Worm (Caenorhabditis elegans): Measurements from ENCODE around the gene T13C5.7.

Gene T13C5.7

DNA sequence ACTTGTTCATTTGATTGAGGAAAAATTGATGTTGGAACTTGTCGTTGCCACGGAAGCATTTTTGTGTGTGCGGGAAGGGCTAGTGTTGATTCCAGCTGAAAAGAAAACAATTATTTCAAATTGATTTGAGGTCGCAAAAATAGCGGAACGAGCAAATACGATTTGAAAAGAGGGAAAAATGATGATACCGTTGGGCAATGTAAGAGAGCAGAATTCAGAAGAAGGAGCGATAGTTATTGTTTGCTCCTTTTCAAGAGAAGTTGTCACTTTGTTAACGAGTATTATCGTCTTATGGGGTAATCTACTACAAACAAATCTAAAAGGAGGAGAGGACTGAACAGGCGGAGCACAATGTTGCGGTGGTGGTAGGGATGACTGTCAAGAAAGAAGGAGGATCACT lies 20.0 kb upstream of the T13C5.7 start, which contains the start of gene odd-2:
TSS of gene odd-2 (minus strand) at position 101 of the 400 bp plus-strand sequence.
- no peak for TF ChIP-seq ets-4 (tag; optimal IDR thresholded peaks at IDR 0.05)
- no peak for TF ChIP-seq nhr-232 (tag; optimal IDR thresholded peaks at IDR 0.05)
- no peak for TF ChIP-seq unc-55 (GFP tag; optimal IDR thresholded peaks at IDR 0.05)
- no peak for TF ChIP-seq ceh-14 (tag; optimal IDR thresholded peaks at IDR 0.05)
- TF ChIP-seq fkh-10 (GFP tag; optimal IDR thresholded peaks at IDR 0.05), result no peak
- no peak for TF ChIP-seq fax-1 (tag; optimal IDR thresholded peaks at IDR 0.05)
- TF ChIP-seq ceh-19 (GFP tag; optimal IDR thresholded peaks at IDR 0.05), result no peak
- TF ChIP-seq ceh-18 (tag; optimal IDR thresholded peaks at IDR 0.05), result no peak
- no peak for TF ChIP-seq pax-1 (tag; optimal IDR thresholded peaks at IDR 0.05)

DNA sequence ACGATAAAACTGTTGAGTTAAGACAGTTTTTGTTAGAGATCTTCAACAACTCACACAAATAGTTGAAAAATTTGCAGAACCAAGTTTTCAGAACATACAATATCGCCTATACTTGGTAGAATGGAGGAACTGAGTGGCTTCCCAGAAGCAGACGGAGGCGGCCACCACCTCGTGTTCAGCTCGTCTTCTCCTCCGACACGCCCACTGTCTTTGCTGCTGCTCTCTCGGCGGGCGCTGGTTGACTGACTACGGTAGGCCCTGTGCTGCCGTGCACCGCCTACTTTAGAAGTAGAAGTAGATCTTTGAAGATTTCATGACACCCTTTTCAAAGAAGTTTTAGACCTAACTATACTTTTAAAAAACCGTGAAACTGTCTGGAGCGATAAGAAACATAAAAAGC lies 18.4 kb upstream of the T13C5.7 start:
- TF ChIP-seq elt-4 (tag; optimal IDR thresholded peaks at IDR 0.05), result no peak
- no peak for TF ChIP-seq unc-86 (tag; optimal IDR thresholded peaks at IDR 0.05)
- no peak for TF ChIP-seq hlh-6 (tag; optimal IDR thresholded peaks at IDR 0.05)
- no peak for TF ChIP-seq sdc-2 (tag; optimal IDR thresholded peaks at IDR 0.05)
- no peak for TF ChIP-seq npax-4 (tag; optimal IDR thresholded peaks at IDR 0.05)
- TF ChIP-seq C08G9.2 (tag; optimal IDR thresholded peaks at IDR 0.05), result no peak
- no peak for TF ChIP-seq ceh-18 (tag; optimal IDR thresholded peaks at IDR 0.05)
- TF ChIP-seq ceh-30 (tag; optimal IDR thresholded peaks at IDR 0.05), result no peak
- TF ChIP-seq gmeb-2 (tag; optimal IDR thresholded peaks at IDR 0.05), result no peak
- TF ChIP-seq sox-4 (tag; optimal IDR thresholded peaks at IDR 0.05), result no peak
- no peak for TF ChIP-seq lin-11 (tag; optimal IDR thresholded peaks at IDR 0.05)
- TF ChIP-seq pros-1 (tag; optimal IDR thresholded peaks at IDR 0.05), result no peak
- no peak for TF ChIP-seq tbx-2 (tag; optimal IDR thresholded peaks at IDR 0.05)
- TF ChIP-seq hlh-30 (tag; optimal IDR thresholded peaks at IDR 0.05; ENCODE audit: insufficient read depth), result no peak
- no peak for TF ChIP-seq sox-2 (GFP tag; IDR thresholded peaks at IDR 0.05)
- TF ChIP-seq K09A11.1 (tag; optimal IDR thresholded peaks at IDR 0.05; ENCODE audit: insufficient read depth), result no peak
- TF ChIP-seq nhr-11 (tag; optimal IDR thresholded peaks at IDR 0.05), result no peak

DNA sequence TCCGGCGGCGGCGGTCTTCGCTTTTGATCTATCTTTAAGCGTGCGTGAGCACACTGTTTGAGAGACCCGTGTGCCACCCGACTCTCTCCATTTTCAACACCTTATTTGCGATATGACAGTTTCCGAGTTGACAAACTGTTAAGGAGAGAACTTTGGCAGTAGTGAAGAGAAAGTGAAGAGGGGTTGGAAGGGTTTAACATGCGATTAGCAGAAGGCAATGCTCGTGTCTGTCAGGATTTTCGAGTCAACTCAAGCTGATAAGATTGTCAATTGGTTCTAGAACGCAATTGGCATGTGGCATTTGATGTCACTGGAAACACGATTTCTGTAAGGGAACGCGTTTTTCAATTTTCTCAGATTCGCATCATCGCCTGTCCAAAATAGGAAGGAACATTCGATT lies 13.0 kb upstream of the T13C5.7 start:
- TF ChIP-seq C08G9.2 (tag; optimal IDR thresholded peaks at IDR 0.05), result no peak
- TF ChIP-seq ref-2 (tag; optimal IDR thresholded peaks at IDR 0.05), result no peak
- no peak for TF ChIP-seq che-1 (tag; optimal IDR thresholded peaks at IDR 0.05)
- no peak for TF ChIP-seq zip-5 (tag; optimal IDR thresholded peaks at IDR 0.05)
- TF ChIP-seq hlh-15 (tag; optimal IDR thresholded peaks at IDR 0.05), result no peak
- no peak for TF ChIP-seq hlh-8 (tag; optimal IDR thresholded peaks at IDR 0.05)
- TF ChIP-seq npax-4 (tag; optimal IDR thresholded peaks at IDR 0.05), result no peak
- TF ChIP-seq pax-1 (tag; optimal IDR thresholded peaks at IDR 0.05), result no peak
- TF ChIP-seq ceh-2 (tag; optimal IDR thresholded peaks at IDR 0.05), result no peak
- TF ChIP-seq ceh-22 (tag; optimal IDR thresholded peaks at IDR 0.05), result no peak
- TF ChIP-seq ceh-18 (tag; optimal IDR thresholded peaks at IDR 0.05), result no peak
- no peak for TF ChIP-seq fkh-10 (GFP tag; optimal IDR thresholded peaks at IDR 0.05)
- no peak for TF ChIP-seq ceh-9 (tag; optimal IDR thresholded peaks at IDR 0.05)
- no peak for TF ChIP-seq ceh-24 (tag; optimal IDR thresholded peaks at IDR 0.05)
- no peak for TF ChIP-seq pha-2 (tag; optimal IDR thresholded peaks at IDR 0.05)
- TF ChIP-seq ceh-34 (tag; optimal IDR thresholded peaks at IDR 0.05), result no peak
- TF ChIP-seq F13H6.1 (tag; optimal IDR thresholded peaks at IDR 0.05), result no peak
- TF ChIP-seq ama-1 (optimal IDR thresholded peaks at IDR 0.05), result no peak
- TF ChIP-seq nhr-11 (tag; optimal IDR thresholded peaks at IDR 0.05), result no peak

DNA sequence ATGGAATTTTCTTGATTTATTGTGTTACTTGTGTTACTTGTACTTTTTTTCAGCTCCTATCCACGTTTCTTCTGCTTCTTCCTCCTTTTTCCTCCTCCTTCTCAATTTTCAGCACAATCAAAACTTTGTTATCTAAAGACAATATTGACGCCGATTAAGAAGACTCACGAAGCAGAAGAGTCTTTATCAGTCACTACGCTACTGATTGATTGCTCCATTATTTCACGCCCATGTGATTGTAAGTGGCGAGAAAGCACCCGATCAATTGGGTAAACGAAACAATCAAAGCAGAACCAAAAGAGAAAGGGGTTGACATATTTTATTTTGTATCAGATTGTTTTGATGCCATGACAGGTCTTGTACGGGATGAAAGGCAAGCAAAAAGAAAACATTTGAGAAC lies 11.1 kb upstream of the T13C5.7 start, which contains the start of gene T25B2.2:
TSS of gene T25B2.2 (plus strand) at position 392 of the 400 bp plus-strand sequence.
- no peak for TF ChIP-seq lim-6 (tag; optimal IDR thresholded peaks at IDR 0.05)
- no peak for TF ChIP-seq hlh-30 (tag; optimal IDR thresholded peaks at IDR 0.05; ENCODE audit: insufficient read depth)
- no peak for TF ChIP-seq ceh-34 (tag; optimal IDR thresholded peaks at IDR 0.05)
- no peak for TF ChIP-seq unc-86 (tag; optimal IDR thresholded peaks at IDR 0.05)
- TF ChIP-seq elt-2 (tag; optimal IDR thresholded peaks at IDR 0.05), result peak; percentile 88
- no peak for TF ChIP-seq ceh-14 (tag; optimal IDR thresholded peaks at IDR 0.05)
